Fruit fly (Drosophila melanogaster) whole organism, wandering third instar larva: Measurements from ENCODE around the gene Rab3-GAP.

Source experiments
- OdsH ChIP-seq: fragments of 200-800 bp; sonication (Bioruptor generic); optimal IDR thresholded peaks from 2 replicates; lab custom pipeline; 2016; ENCODE audit warnings: missing biosample characterization, mild to moderate bottlenecking, missing genetic modification characterization
- fru ChIP-seq: fragments of 200-800 bp; sonication (Bioruptor generic); optimal IDR thresholded peaks from 3 replicates; lab custom pipeline; 2016; ENCODE audit warnings: missing biosample characterization, mild to moderate bottlenecking, missing genetic modification characterization

- TF ChIP-seq OdsH (GFP tag; lab: Kevin White, UChicago) (no peak), fru (GFP tag; lab: Kevin White, UChicago) (no peak)
These were observed 30.7 kb upstream of the Rab3-GAP start for dm6 chr2L:12093652-12094051.
